Fruit fly (Drosophila melanogaster) whole organism: ENCODE data around the gene CG13314.
A peak's percentile ranks its signal among the peaks of the same experiment; 100 is the strongest.

ENCODE experiments used
- CG8478 ChIP-seq: fragments of >200 bp; optimal IDR thresholded peaks from 2 replicates; lab custom pipeline; 2018; ENCODE audit warnings: inconsistent platforms
- Dll ChIP-seq: fragments of >200 bp; optimal IDR thresholded peaks from 2 replicates; lab custom pipeline; 2017
- EcR ChIP-seq, 2 experiments: fragments of >200 bp; optimal IDR thresholded peaks; 2 replicates each; lab custom pipeline; 2017; ENCODE audit warnings: missing biosample characterization in 2 of 2, missing genetic modification characterization in 2 of 2, missing genetic modification reagents in 2 of 2
- pan ChIP-seq: fragments of >200 bp; optimal IDR thresholded peaks from 2 replicates; lab custom pipeline; 2017
- psq ChIP-seq: fragments of >200 bp; optimal IDR thresholded peaks from 2 replicates; lab custom pipeline; 2017
- usp ChIP-seq: fragments of >200 bp; optimal IDR thresholded peaks from 2 replicates; lab custom pipeline; 2017; ENCODE audit warnings: missing biosample characterization, missing genetic modification characterization, mixed read lengths

The CG13314 gene

DNA sequence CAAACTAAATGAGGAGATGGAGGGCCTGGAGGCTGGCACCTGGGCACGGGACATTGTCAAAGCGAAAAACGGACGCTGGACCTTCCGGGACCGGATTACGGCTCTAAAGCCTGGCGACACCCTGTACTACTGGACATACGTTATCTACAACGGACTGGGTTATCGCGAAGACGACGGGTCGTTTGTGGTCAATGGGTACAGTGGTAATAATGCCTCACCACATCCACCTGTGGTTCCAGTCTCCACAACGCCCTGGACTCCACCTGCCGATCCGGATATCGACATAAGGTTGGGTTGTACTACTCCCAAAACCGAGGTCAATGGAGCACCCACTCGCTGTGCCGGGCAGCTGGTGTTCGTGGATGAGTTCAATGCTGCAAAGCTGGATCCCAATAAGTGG lies 26.4 kb upstream of the CG13314 start:
- TF ChIP-seq pan (lab: Kevin White, UChicago) (no peak), Dll (lab: Kevin White, UChicago) (peak; percentile 38)

DNA sequence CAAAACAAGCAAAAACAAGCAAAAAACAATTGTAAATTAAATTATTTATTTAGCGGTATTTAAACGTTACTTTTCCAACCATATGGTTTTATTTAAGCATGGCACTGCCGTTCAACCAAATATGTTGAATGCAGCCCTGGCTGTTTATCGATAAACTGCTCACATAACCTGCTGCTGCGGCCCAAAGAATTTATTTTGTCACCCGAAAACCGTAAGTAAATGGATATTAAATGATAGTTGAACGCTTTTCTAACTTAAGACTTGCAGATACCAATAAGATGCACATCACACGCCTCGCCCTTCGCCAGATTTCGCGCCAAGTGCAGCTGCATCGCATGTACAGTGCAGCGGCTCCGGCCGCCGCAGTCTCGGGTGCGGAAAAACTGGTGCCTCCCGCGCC lies 24.9 kb upstream of the CG13314 start, which contains the start of gene mRpL12:
mRpL12 (plus strand) TSS at position 123 of the 400 bp plus-strand sequence.
- TF ChIP-seq CG8478: no peak
- TF ChIP-seq EcR (GFP tag; optimal IDR thresholded peaks at IDR 0.05; lab: Kevin White, UChicago): no peak
- TF ChIP-seq pan (lab: Kevin White, UChicago): no peak
- TF ChIP-seq Dll (lab: Kevin White, UChicago): no peak
- no peak for TF ChIP-seq psq (lab: Kevin White, UChicago)
- TF ChIP-seq usp (GFP tag; lab: Kevin White, UChicago): no peak

DNA sequence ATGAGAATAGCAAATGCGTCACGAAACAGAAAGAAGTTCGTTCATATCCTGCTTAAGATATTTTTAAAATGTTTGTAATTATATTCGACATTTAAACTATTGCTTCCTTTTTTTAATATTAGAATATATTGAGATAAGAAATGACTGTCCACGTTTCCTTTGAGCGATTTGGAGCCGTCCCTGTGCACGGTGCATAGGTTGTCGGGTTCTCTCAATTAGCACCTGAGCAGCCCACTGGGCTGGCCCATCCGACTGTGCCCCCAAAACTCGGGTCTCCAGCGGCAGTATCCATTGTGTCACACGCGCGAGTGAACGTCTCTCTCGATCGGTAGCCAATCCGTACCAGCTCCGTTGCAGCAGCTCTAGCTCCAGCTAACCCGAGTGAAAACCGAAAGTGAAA lies 23.0 kb upstream of the CG13314 start, which contains the start of gene CG13313:
CG13313 (plus strand) TSS at position 301 of the 400 bp plus-strand sequence.
- TF ChIP-seq usp (GFP tag; lab: Kevin White, UChicago) (no peak), pan (lab: Kevin White, UChicago) (no peak), psq (lab: Kevin White, UChicago) (no peak), Dll (lab: Kevin White, UChicago) (no peak), EcR (GFP tag; optimal IDR thresholded peaks at IDR 0.05; lab: Kevin White, UChicago) (no peak), CG8478 (no peak)

DNA sequence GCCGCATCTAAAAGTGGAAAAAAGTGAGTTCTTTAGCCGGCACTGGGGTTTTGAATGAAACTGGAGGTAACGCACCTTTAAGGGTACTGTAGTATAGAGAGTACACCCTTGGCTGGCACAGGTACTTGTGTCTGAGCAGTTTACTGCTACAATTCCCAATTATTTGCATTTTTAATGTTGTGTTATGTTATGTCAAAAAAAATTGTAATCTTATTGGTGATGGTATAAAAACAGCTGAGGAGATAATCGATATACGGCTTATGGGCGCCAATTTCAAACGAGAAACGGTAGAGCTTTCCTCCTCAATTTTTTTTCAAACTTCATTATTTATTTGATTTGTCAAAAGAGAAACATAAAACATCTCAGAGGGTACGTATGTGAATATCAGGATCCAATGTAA lies 17.1 kb upstream of the CG13314 start, which contains the start of gene ValRS-m:
ValRS-m (minus strand) TSS at position 312 of the 400 bp plus-strand sequence.
- TF ChIP-seq pan (lab: Kevin White, UChicago) (no peak), EcR (GFP tag; optimal IDR thresholded peaks at IDR 0.05; lab: Kevin White, UChicago) (no peak), Dll (lab: Kevin White, UChicago) (no peak), CG8478 (no peak), usp (GFP tag; lab: Kevin White, UChicago) (no peak), psq (lab: Kevin White, UChicago) (no peak)

DNA sequence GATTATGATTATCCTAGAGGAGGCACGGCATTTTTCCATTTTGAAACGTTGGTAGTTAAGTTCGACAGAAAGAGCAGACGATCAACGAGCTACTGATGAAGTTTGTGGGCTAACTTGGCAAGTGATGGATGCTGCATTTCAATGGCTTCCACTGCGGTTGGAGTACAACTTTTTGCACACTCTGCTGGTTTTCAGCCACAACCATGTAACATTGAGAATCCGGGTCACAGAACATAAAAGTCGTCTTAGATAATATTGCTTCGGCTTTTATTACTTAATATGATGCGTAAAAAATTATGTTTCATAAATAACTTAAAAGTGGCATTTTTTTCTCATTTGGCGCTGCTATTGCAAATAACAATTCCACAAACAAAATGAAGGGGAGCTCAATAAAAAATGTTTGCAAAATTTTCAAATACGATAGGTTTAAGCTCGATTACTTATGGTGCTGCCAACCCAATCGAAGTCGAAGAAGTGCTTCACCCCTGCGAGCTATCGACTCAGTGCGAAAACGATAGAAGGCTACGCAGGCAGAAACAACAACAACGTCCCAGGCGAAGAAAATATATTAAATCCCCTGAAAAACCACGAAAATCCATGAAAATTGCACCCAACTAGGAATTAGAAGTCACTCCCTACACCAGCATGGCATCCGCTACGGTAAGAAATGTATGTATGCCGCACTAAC lies 15.1 kb upstream of the CG13314 start, which contains the start of the genes CG5653 and CG5021:
CG5653 (minus strand) TSS at position 51 of the 688 bp plus-strand sequence.
CG5021 (plus strand) TSS at position 506 of the 688 bp plus-strand sequence.
- no peak for TF ChIP-seq psq (lab: Kevin White, UChicago)
- no peak for TF ChIP-seq Dll (lab: Kevin White, UChicago)
- no peak for TF ChIP-seq EcR (GFP tag; optimal IDR thresholded peaks at IDR 0.05; lab: Kevin White, UChicago)
- no peak for TF ChIP-seq usp (GFP tag; lab: Kevin White, UChicago)
- TF ChIP-seq CG8478: no peak
- TF ChIP-seq pan (lab: Kevin White, UChicago): no peak

DNA sequence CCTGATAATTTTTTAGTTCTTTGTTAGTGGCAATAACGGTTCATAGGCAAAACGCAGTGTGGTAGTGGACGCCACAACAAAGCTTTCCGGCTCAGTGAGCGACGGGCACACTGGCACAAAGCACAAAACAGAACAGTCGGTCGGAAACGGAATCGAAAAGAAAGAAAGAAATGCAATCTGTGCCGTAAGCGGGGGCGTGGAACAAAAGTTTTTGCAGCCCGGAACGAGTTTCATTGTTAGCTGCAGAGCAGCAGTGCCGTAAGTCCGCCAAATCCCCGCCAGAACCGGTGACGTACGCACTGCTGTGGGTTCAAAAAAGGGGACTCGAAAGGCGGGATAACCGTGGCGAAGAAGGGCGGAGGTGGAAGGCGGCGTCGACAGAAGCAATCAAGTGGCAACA lies 13.2 kb upstream of the CG13314 start, which contains the start of gene CG5026:
CG5026 (plus strand) TSS at position 92 of the 400 bp plus-strand sequence.
- no peak for TF ChIP-seq EcR (GFP tag; optimal IDR thresholded peaks at IDR 0.05; lab: Kevin White, UChicago)

DNA sequence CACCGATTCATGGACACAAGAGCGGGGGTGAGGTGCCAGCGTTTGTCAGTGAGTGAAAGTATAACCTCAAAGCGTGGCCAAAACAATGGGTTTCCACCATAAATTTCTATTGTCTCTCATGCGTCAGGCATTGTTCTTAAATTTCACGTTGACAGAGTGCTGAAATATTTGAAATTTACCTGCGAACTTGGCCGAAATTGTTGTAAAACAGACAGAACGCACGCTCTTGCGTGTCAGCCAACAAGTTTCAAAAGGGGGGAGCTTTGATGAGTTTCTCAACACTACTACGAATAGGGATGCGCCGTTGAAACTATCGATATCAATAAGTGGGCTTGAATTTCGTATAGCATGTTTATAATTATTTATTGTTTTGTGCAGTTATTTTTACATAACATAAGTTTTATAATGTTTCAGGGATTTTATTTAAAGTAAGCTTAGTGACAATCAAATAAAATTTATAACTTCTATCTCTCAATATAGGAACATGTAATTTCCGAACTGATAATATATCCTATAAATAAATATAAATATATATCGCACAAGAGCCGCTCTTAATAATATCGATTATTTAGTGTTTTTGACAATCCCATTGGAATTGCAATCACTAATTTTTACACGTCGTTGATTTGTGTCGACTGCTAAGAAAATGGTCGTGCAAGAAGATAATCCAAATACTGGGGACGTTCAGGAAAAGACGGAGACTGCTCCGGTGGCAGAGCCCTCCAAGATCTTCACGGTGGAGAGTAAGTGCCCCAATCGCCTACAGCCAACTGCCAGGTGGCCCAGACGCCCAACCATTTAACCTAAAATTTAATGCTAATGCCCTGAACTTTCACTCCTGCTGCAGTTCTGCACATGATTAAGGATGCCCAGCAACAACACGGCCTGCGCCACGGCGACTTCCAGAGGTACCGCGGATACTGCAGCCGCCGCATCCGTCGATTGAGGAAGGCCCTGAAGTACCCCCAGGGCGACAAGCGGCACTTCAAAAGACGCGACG lies 6.8 kb upstream of the CG13314 start, which contains the start of the genes pix and Srp68:
pix (minus strand) TSS at position 288 of the 1,000 bp plus-strand sequence.
Srp68 (plus strand) TSS at position 569 of the 1,000 bp plus-strand sequence.
- TF ChIP-seq EcR (GFP tag; optimal IDR thresholded peaks at IDR 0.05; lab: Kevin White, UChicago) (no peak), Dll (lab: Kevin White, UChicago) (no peak), CG8478 (no peak), usp (GFP tag; lab: Kevin White, UChicago) (no peak), psq (lab: Kevin White, UChicago) (no peak), pan (lab: Kevin White, UChicago) (no peak)

DNA sequence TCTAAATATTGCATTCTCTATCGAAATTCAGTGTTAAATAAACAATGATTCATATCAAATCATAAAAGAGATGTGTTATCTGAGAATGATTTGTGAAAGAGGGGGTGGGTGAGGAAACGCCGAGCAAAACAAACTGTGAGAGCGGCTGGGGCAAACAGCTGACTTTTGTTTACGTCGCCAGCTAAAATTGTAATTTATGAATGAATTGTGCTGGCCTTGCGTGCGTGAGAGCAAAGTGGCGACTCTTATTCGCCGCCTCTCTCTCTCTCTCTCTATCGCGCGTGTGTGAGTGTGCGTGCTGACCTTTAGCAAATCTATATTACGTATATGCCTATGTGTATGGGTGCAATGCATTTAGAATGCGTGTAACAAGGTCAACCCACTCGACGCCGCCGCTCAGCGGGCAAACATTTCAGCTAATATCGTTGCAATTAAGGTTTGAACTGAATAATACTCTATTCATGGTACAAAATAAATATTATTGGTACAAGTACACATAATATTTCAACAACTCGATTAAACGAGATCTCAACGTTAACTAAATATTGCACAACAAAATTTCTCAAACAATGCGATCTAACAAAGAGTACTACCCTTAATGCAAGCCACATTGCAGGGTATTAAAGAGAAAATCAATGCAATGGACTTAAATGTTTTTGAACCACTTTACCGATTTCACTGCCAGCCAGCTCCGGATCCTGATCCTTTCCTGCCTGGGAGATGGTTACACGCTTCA lies 2.7 kb upstream of the CG13314 start:
- peak; percentile 54 for TF ChIP-seq Dll (lab: Kevin White, UChicago)
- no peak for TF ChIP-seq CG8478

DNA sequence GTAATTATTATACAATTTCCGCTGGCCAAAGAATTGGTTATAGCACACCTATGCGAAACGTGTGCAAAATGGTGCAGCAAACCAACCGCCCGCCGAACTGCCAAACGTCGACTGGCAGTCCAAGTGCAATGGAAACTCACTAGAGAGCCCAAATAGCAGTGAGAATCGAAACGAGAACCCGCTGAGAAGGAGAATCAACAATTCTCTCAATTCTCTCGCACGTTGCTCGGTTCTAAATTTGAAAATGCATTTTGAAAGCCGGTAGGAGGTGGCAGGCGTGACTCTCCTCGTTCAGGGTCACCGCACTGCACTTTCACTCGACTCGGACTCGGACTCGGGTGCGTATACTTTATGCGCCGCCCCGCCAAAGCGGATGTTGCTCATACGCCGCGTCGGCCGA lies 1.8 kb upstream of the CG13314 start, which contains the start of gene CG5644:
CG5644 (minus strand) TSS at position 101 of the 400 bp plus-strand sequence.
- no peak for TF ChIP-seq EcR (GFP tag; optimal IDR thresholded peaks at IDR 0.05; lab: Kevin White, UChicago)
- TF ChIP-seq psq (lab: Kevin White, UChicago): no peak
- no peak for TF ChIP-seq CG8478
- no peak for TF ChIP-seq Dll (lab: Kevin White, UChicago)
- TF ChIP-seq usp (GFP tag; lab: Kevin White, UChicago): no peak
- no peak for TF ChIP-seq pan (lab: Kevin White, UChicago)

DNA sequence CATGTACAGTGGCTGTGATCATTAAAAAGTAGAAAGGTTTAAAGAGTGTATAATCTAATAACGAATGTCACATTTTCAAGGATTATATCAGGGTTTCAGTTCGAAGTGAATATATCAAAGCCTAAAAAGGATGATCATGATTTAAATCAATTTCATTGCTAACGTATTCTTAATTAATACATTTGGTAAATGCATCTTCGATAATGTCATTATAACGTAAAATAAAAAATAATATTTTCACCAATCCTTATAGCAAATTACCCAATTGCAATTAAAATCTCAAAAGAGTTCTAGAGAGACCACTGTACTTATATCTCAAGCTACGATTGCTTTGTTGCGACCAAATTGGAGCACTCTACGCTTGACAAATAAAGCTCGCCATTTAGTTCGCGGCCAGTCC lies 449 bp downstream of the CG13314 start:
- TF ChIP-seq psq (lab: Kevin White, UChicago) (no peak), usp (GFP tag; lab: Kevin White, UChicago) (no peak), CG8478 (no peak), pan (lab: Kevin White, UChicago) (no peak), Dll (lab: Kevin White, UChicago) (no peak), EcR (GFP tag; optimal IDR thresholded peaks at IDR 0.05; lab: Kevin White, UChicago) (no peak)
